Worm (Caenorhabditis elegans): ENCODE results near the gene clec-224.
"Not testable (repeated sequence)": the region's sequence is repeated elsewhere in the genome, so short reads cannot be mapped to it uniquely, and the experiment has no call there.

The clec-224 gene

ce11 chrV:12150607-12151006 is 28.6 kb downstream of the clec-224 start, which contains the start of gene che-11:
TSS of gene che-11 (minus strand) at chrV:12150707.
- TF ChIP-seq W03F9.2 (tag; optimal IDR thresholded peaks at IDR 0.05) (no peak), him-1 (tag; optimal IDR thresholded peaks at IDR 0.05) (no peak), dao-5 (tag; optimal IDR thresholded peaks at IDR 0.05) (no peak)

ce11 chrV:12140625-12141024 is 38.6 kb downstream of the clec-224 start, which contains the start of gene C27A7.3:
TSS of gene C27A7.3 (plus strand) at chrV:12140925.
- no peak for TF ChIP-seq dao-5 (tag; optimal IDR thresholded peaks at IDR 0.05)
- no peak for TF ChIP-seq him-1 (tag; optimal IDR thresholded peaks at IDR 0.05)
- TF ChIP-seq W03F9.2 (tag; optimal IDR thresholded peaks at IDR 0.05): no peak

DNA sequence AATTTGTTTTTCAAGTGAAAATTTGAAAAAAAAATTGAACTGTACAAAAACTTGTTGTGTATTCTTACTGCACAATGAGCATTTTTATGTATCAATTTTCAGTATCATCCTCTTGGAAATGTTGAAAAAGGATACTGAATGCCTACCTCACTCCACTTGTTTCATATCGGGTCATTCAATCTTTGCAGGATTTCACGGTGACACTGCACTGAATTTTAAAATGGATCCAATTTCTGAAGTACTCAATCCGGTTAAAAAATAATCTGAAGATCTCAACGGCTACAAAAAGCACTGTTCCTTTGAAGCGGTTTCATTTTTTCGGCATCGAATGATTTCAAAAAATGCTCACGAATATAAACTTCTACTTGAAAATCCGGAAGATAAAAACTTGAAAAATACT is 41.3 kb downstream of the clec-224 start:
- TF ChIP-seq him-1 (tag; optimal IDR thresholded peaks at IDR 0.05) (no peak), dao-5 (tag; optimal IDR thresholded peaks at IDR 0.05) (no peak), W03F9.2 (tag; optimal IDR thresholded peaks at IDR 0.05) (no peak)

DNA sequence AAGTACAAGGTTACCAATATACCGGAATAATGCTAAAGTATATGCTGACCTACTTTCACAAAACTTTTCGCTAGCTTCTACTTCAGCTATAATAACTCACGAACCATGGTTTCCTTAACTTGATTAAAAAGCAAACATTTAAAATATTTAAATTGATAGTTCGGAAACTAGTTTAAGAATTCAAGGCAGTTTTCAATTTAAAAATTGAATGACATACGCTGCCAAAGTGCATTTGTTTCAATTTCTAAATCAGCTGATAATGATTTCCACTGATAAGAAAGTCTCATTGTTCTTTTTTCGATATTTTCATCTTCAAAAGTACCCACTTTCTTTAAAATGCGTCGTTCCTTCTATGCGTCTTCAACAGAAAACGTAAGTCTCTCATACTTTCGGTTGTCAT is 48.1 kb downstream of the clec-224 start, which contains the start of gene enpp-1:
Gene enpp-1, plus strand, starts transcription at position 301 of the 400 bp plus-strand sequence.
- TF ChIP-seq dao-5, him-1, W03F9.2 (tag; optimal IDR thresholded peaks at IDR 0.05): not testable (repeated sequence)

DNA sequence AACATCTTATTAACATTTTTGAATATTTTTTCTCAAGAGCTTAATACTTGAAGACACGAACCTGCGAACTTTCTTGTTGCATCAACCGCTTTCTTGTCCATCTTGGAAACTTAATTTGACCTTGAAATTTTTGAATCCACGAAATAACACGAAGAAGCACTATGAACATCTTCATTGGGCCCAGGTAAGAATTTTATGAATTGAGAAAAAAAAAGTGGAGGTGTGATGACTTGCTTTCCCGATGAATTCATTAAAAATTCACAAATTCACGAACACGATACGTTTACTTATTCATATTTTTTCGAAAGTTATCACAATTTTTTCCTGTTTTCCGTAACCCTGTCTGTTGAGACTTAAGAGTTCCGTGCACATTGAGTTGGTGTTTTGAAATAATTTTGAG is 48.5 kb downstream of the clec-224 start, which contains the start of gene C27A7.6:
Gene C27A7.6, minus strand, starts transcription at position 101 of the 400 bp plus-strand sequence.
- not testable (repeated sequence) for TF ChIP-seq dao-5, him-1, W03F9.2 (tag; optimal IDR thresholded peaks at IDR 0.05)
